Worm (Caenorhabditis elegans) whole organism, mixed stage, embryonic: Measurements from ENCODE around the gene flad-1.

Experiments used
- flh-1 ChIP-seq: fragments of 200-800 bp; sonication (Bioruptor generic); optimal IDR thresholded peaks from 2 replicates; lab custom pipeline; 2018; ENCODE audit warnings: mild to moderate bottlenecking, missing genetic modification characterization, moderate library complexity, missing compliant biosample characterization
- lsy-2 ChIP-seq: fragments of 150-350 bp; optimal IDR thresholded peaks from 2 replicates; lab custom pipeline; 2014; ENCODE audit warnings: missing biosample characterization, missing genetic modification characterization
- unc-39 ChIP-seq: fragments of 150-350 bp; optimal IDR thresholded peaks from 2 replicates; lab custom pipeline; 2014; ENCODE audit warnings: missing biosample characterization, missing genetic modification characterization

DNA sequence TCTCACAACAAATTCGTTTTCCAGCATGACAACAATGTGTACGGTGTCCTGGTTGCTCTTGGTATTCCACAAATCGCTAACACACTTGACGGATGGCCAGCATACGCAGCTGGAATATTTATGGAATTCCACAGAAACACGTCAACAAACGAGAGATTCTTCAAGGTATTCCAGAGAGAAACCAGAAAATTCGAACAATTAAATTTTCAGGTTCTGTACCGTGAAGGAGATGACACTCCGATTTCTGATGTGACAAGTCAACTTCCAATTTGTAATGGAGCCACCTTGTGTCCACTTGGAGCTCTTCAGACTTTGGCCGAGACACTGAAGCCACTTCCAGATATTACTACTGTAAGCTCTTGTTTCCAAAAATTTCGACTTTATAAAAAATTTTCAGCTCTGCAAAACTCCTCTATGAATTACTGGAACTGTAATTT lies 10.0 kb upstream of the flad-1 start:
- no peak for TF ChIP-seq flh-1 (GFP tag; lab: Kevin White, UChicago)
- TF ChIP-seq unc-39 = no peak
- no peak for TF ChIP-seq lsy-2 (tag; lab: Kevin White, UChicago)
